Worm (Caenorhabditis elegans) whole organism, L3 larva: ENCODE measurements around the gene Y75B12A.2.
"Not testable (repeated sequence)": the region's sequence is repeated elsewhere in the genome, so short reads cannot be mapped to it uniquely, and the experiment has no call there.

Experiments used
- R02D3.7 ChIP-seq: fragments of 150-350 bp; optimal IDR thresholded peaks from 2 replicates; lab custom pipeline; 2014; ENCODE audit warnings: missing biosample characterization, missing genetic modification characterization
- ceh-28 ChIP-seq: fragments of 150-350 bp; optimal IDR thresholded peaks from 2 replicates; lab custom pipeline; 2014; ENCODE audit warnings: missing biosample characterization, missing genetic modification reagents, missing genetic modification characterization
- ceh-82 ChIP-seq: fragments of 150-350 bp; optimal IDR thresholded peaks from 2 replicates; lab custom pipeline; 2014; ENCODE audit warnings: missing biosample characterization, missing genetic modification characterization
- daf-12 ChIP-seq: fragments of 150-350 bp; optimal IDR thresholded peaks from 2 replicates; lab custom pipeline; 2014; ENCODE audit warnings: missing biosample characterization, missing genetic modification reagents, missing genetic modification characterization
- egl-27 ChIP-seq: sonication (generic microtip); optimal IDR thresholded peaks from 4 replicates; lab custom pipeline; 2017; ENCODE audit warnings: missing biosample characterization, missing genetic modification reagents, missing genetic modification characterization
- egl-5 ChIP-seq: fragments of 150-350 bp; optimal IDR thresholded peaks from 2 replicates; lab custom pipeline; 2017; ENCODE audit warnings: missing biosample characterization, missing genetic modification reagents, missing genetic modification characterization, inconsistent platforms
- elt-1 ChIP-seq: fragments of 150-350 bp; optimal IDR thresholded peaks from 2 replicates; lab custom pipeline; 2014; ENCODE audit warnings: missing biosample characterization, missing genetic modification characterization
- elt-2 ChIP-seq: sonication (generic microtip); optimal IDR thresholded peaks from 2 replicates; lab custom pipeline; 2016; ENCODE audit warnings: missing genetic modification reagents, mild to moderate bottlenecking, missing genetic modification characterization, missing compliant biosample characterization
- eor-1 ChIP-seq, 2 experiments: fragments of 150-350 bp; optimal IDR thresholded peaks; 2 replicates each; lab custom pipeline; 2014 to 2018; ENCODE audit warnings: missing biosample characterization in 2 of 2, missing genetic modification characterization in 2 of 2
- fkh-10 ChIP-seq: sonication (generic microtip); optimal IDR thresholded peaks from 2 replicates; lab custom pipeline; 2017; ENCODE audit warnings: missing biosample characterization, missing genetic modification reagents, missing genetic modification characterization
- fkh-2 ChIP-seq: fragments of 150-350 bp; optimal IDR thresholded peaks from 2 replicates; lab custom pipeline; 2014; ENCODE audit warnings: missing biosample characterization, missing genetic modification reagents, missing genetic modification characterization
- hmg-11 ChIP-seq: sonication (generic microtip); optimal IDR thresholded peaks from 2 replicates; lab custom pipeline; 2016; ENCODE audit warnings: missing genetic modification characterization, missing compliant biosample characterization
- lin-39 ChIP-seq: fragments of 150-350 bp; optimal IDR thresholded peaks from 2 replicates; lab custom pipeline; 2018; ENCODE audit warnings: missing biosample characterization, missing genetic modification reagents, missing genetic modification characterization
- lsy-12 ChIP-seq: sonication (generic microtip); optimal IDR thresholded peaks from 2 replicates; lab custom pipeline; 2016; ENCODE audit warnings: mild to moderate bottlenecking, missing genetic modification characterization, missing compliant biosample characterization
- mml-1 ChIP-seq: fragments of 150-350 bp; sonication (generic microtip); optimal IDR thresholded peaks from 3 replicates; lab custom pipeline; 2014; ENCODE audit warnings: missing biosample characterization, missing genetic modification characterization
- nhr-11 ChIP-seq: fragments of 150-350 bp; optimal IDR thresholded peaks from 2 replicates; lab custom pipeline; 2014; ENCODE audit warnings: missing biosample characterization, missing genetic modification characterization
- nhr-12 ChIP-seq: fragments of 150-350 bp; optimal IDR thresholded peaks from 2 replicates; lab custom pipeline; 2014; ENCODE audit warnings: missing biosample characterization, missing genetic modification characterization
- nhr-23 ChIP-seq: fragments of 150-350 bp; optimal IDR thresholded peaks from 2 replicates; lab custom pipeline; 2014; ENCODE audit warnings: missing biosample characterization, missing genetic modification reagents, missing genetic modification characterization
- nhr-237 ChIP-seq: fragments of 150-350 bp; optimal IDR thresholded peaks from 2 replicates; lab custom pipeline; 2014; ENCODE audit warnings: missing biosample characterization, missing genetic modification characterization
- nhr-67 ChIP-seq: fragments of 150-350 bp; optimal IDR thresholded peaks from 2 replicates; lab custom pipeline; 2014; ENCODE audit warnings: missing biosample characterization, missing genetic modification characterization
- nhr-77 ChIP-seq: fragments of 150-350 bp; optimal IDR thresholded peaks from 2 replicates; lab custom pipeline; 2014; ENCODE audit warnings: missing biosample characterization, missing genetic modification characterization
- sea-2 ChIP-seq: fragments of 150-350 bp; sonication (generic microtip); optimal IDR thresholded peaks from 4 replicates; lab custom pipeline; 2014; ENCODE audit warnings: missing biosample characterization, missing genetic modification reagents, missing genetic modification characterization
- skn-1 ChIP-seq: fragments of 150-350 bp; optimal IDR thresholded peaks from 2 replicates; lab custom pipeline; 2014; ENCODE audit warnings: missing biosample characterization, missing genetic modification characterization
- snpc-4 ChIP-seq: fragments of 150-350 bp; optimal IDR thresholded peaks from 2 replicates; lab custom pipeline; 2014; ENCODE audit warnings: missing biosample characterization, missing genetic modification characterization
- tbx-2 ChIP-seq: sonication (generic microtip); optimal IDR thresholded peaks from 2 replicates; lab custom pipeline; 2016; ENCODE audit warnings: mild to moderate bottlenecking, missing genetic modification characterization, missing compliant biosample characterization
- unc-39 ChIP-seq: sonication (generic microtip); optimal IDR thresholded peaks from 4 replicates; lab custom pipeline; 2017; ENCODE audit warnings: missing biosample characterization, missing genetic modification characterization
- zag-1 ChIP-seq: fragments of 150-350 bp; optimal IDR thresholded peaks from 2 replicates; lab custom pipeline; 2014; ENCODE audit warnings: missing biosample characterization, missing genetic modification characterization
- ztf-11 ChIP-seq: fragments of 150-350 bp; optimal IDR thresholded peaks from 2 replicates; lab custom pipeline; 2014; ENCODE audit warnings: missing biosample characterization, missing genetic modification characterization

Gene Y75B12A.2

DNA sequence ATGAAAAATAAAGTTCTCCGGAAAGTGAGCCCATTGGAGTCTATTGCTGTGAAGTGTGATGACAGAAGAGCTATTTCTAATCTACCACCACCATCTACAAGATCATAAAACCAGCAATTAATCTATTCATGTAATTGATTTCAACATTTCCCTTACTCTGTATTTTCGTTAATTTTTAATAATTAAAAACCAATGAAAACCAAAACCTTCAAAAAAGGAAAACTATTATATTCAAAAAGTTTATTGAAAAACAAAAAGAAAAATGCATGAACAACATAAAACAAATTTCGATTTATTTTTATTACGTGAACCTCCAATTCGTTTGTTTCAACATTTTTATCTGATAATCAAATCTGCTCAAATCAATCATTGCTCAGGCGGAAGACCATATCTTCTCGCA is 9.9 kb upstream of the Y75B12A.2 start, which contains the start of gene C01G10.1:
Gene C01G10.1 (plus strand): TSS at position 301 of the 400 bp plus-strand sequence.
- no peak for TF ChIP-seq sea-2 (GFP tag; lab: Kevin White, UChicago)
- no peak for TF ChIP-seq nhr-12 (tag; lab: Kevin White, UChicago)

DNA sequence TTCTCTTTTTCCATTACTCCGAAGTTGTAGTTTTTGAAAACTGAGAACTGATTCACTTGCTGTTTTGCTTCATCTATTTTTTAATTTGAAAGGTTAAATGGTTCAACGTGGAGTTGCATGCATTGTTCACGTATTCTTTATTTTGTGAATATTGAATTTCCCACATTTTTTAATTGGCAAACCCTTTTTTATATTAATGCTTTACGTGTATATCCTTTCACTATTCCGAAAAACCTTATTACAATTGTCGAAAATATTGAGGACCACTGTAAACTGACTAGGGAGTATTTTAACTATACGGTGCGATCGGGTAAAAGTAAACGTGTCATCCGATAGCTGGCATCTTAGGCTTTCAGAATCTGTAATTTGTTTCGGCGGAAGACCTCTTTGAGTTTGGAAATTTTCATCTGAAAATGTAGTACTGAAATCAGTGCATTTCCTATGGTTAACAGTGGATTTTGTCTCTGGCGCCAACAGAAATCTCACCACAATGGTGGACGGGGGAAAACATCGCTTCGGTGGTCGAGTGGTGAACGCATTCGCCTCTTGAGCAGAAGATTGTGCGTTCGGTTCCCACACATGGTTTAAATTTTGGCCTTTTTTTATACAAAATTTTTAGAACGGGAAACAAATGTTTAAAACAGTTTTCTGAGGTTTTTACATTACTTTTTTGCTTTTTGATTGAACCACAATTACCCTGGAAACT is 3.3 kb upstream of the Y75B12A.2 start, which contains the start of gene C01G10.14:
Gene C01G10.14 (minus strand): TSS at position 51 of the 706 bp plus-strand sequence.
- not testable (repeated sequence) for TF ChIP-seq nhr-12, daf-12, lsy-12 (tag; lab: Kevin White, UChicago)

DNA sequence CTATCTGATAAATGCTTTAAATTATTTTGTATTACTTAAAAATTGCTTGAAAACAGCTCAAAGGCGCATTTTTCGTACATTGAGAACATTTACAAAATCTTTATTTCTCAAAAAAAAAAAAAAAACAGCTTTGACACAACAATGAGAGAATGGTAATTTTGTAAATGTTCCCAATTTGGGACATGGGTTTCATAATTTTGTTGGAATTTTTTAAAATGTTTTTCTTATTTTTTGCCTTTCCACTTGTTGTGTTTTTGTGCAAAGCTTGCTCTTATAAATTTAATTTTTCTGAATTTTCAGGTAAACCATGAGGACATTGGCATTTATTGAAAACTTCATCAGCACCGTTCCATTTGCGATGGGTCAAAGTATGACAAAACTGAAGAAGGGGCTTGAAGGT is 2.3 kb downstream of the Y75B12A.2 start, which contains the start of gene T01G5.7:
Gene T01G5.7 (plus strand): TSS at position 301 of the 400 bp plus-strand sequence.
- TF ChIP-seq skn-1 (tag; lab: Kevin White, UChicago): no peak
- TF ChIP-seq nhr-12 (tag; lab: Kevin White, UChicago): no peak
- no peak for TF ChIP-seq nhr-237 (tag; lab: Kevin White, UChicago)
- TF ChIP-seq lsy-12 (tag; lab: Kevin White, UChicago): no peak
- TF ChIP-seq fkh-2 (tag; lab: Kevin White, UChicago): no peak
- no peak for TF ChIP-seq tbx-2 (tag; lab: Kevin White, UChicago)
- TF ChIP-seq unc-39: no peak
- no peak for TF ChIP-seq eor-1 (tag; optimal IDR thresholded peaks at IDR 0.05; lab: Kevin White, UChicago)
- TF ChIP-seq daf-12 (tag; lab: Kevin White, UChicago): no peak
- TF ChIP-seq nhr-67 (tag; lab: Kevin White, UChicago): no peak
- no peak for TF ChIP-seq lin-39 (tag; lab: Kevin White, UChicago)
- no peak for TF ChIP-seq nhr-77 (tag; lab: Kevin White, UChicago)
- no peak for TF ChIP-seq snpc-4 (tag; lab: Kevin White, UChicago)
- TF ChIP-seq hmg-11 (tag; lab: Kevin White, UChicago): no peak
- no peak for TF ChIP-seq elt-2 (tag; lab: Kevin White, UChicago)
- TF ChIP-seq ceh-28 (tag; lab: Kevin White, UChicago): no peak
- TF ChIP-seq, all 47 proteins: peak for 0

DNA sequence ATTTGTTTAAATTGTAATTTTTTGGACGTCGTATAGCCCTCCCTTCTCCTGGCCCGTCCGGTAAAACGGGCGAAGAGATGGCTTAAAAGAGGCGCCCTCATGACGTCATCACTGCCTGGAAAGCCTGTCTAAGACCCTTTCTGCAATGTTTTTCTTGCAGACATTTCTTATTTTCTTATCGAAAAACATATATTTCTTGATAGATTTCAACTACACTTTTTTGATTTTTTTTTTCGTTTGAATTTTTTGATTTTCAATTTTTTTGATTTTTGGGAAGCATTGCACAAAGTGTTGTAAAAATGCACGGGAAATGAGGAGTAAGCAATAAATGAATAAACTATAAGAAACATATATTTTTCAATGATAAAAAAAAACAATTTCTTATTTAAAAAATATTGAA is 4.6 kb downstream of the Y75B12A.2 start, which contains the start of gene T01G5.6:
Gene T01G5.6 (minus strand): TSS at position 101 of the 400 bp plus-strand sequence.
- no peak for TF ChIP-seq ztf-11
- TF ChIP-seq nhr-67 (tag; lab: Kevin White, UChicago): no peak
- TF ChIP-seq skn-1 (tag; lab: Kevin White, UChicago): no peak
- no peak for TF ChIP-seq nhr-23 (tag; lab: Kevin White, UChicago)
- TF ChIP-seq nhr-11: no peak
- no peak for TF ChIP-seq nhr-12 (tag; lab: Kevin White, UChicago)
- TF ChIP-seq ceh-82: no peak
- TF ChIP-seq R02D3.7 (tag; lab: Kevin White, UChicago): no peak
- TF ChIP-seq egl-27 (tag; lab: Kevin White, UChicago): no peak
- TF ChIP-seq egl-5 (tag; lab: Kevin White, UChicago): no peak
- no peak for TF ChIP-seq eor-1 (tag; optimal IDR thresholded peaks at IDR 0.05; lab: Kevin White, UChicago)
- no peak for TF ChIP-seq tbx-2 (tag; lab: Kevin White, UChicago)
- no peak for TF ChIP-seq lsy-12 (tag; lab: Kevin White, UChicago)
- no peak for TF ChIP-seq mml-1 (tag; lab: Kevin White, UChicago)
- no peak for TF ChIP-seq elt-1 (tag; lab: Kevin White, UChicago)

DNA sequence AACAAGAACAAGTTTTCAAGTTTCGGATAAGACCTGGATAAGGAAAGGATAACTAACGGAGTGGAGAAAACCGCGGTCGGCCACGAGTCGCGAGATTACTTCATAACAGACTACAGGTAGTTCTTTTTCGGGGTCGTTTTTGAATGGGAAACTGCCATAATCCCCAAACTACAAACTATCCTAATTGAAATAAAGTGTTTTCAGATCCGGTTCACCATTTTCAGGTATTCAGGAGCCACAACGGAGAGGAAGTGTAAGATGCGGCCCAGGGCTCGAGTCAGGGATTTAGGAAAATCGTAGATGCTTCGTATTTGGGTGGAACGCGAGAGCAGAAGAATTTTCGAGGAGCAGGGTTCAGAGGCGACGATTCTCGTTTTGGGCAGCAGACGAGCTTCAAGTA is 6.6 kb downstream of the Y75B12A.2 start, which contains the start of gene T01G5.8:
Gene T01G5.8 (plus strand): TSS at position 301 of the 400 bp plus-strand sequence.
- not testable (repeated sequence) for TF ChIP-seq hmg-11 (tag; lab: Kevin White, UChicago); sea-2 (GFP tag; lab: Kevin White, UChicago); egl-5 (tag; lab: Kevin White, UChicago)

DNA sequence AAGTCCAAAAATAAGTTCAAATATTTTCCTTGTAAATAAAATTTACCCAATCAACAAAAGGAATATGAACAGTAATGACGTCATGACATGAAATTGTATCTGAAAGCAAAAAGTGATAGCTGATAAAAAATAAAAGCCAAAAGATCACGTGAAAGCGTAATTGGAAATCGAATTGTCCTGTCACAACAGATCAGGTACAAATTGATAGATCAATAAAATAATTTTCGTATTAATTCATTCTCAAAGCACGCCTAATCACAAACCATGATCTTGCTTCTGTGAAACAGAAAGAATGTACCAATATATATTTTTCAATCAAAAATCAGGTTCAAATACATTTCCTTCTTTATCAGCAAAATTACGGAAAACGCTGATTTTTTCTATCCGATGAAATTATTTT is 10.2 kb downstream of the Y75B12A.2 start, which contains the start of gene flor-1:
Gene flor-1 (minus strand): TSS at position 101 of the 400 bp plus-strand sequence.
- TF ChIP-seq zag-1 (tag; lab: Kevin White, UChicago): no peak
- no peak for TF ChIP-seq fkh-10
